Fruit fly (Drosophila melanogaster): Measurements from ENCODE around the gene CG4259.
A peak's percentile ranks its signal among the peaks of the same experiment; 100 is the strongest.

CG4259 gene

dm6 chr2L:2166958-2167707, 38.1 kb upstream of the CG4259 start:
- no peak for TF ChIP-seq CG8478 (optimal IDR thresholded peaks at IDR 0.05)
- no peak for TF ChIP-seq CTCF (optimal IDR thresholded peaks at IDR 0.05)

- TF ChIP-seq CG8478 (optimal IDR thresholded peaks at IDR 0.05) (no peak), CTCF (optimal IDR thresholded peaks at IDR 0.05) (no peak)
These were observed 36.8 kb upstream of the CG4259 start for dm6 chr2L:2165864-2166263.

- TF ChIP-seq CG8478 (optimal IDR thresholded peaks at IDR 0.05), result no peak
- TF ChIP-seq CTCF (optimal IDR thresholded peaks at IDR 0.05), result no peak
These were observed 36.2 kb upstream of the CG4259 start for dm6 chr2L:2165238-2165577.

dm6 chr2L:2164520-2165237, 35.6 kb upstream of the CG4259 start:
- TF ChIP-seq CG8478 (optimal IDR thresholded peaks at IDR 0.05) (no peak), CTCF (optimal IDR thresholded peaks at IDR 0.05) (no peak)

- TF ChIP-seq CTCF (optimal IDR thresholded peaks at IDR 0.05) (no peak), CG8478 (optimal IDR thresholded peaks at IDR 0.05) (no peak)
These were observed 34.5 kb upstream of the CG4259 start for dm6 chr2L:2163568-2163953.

dm6 chr2L:2162729-2163567, 33.9 kb upstream of the CG4259 start:
- TF ChIP-seq CG8478 (optimal IDR thresholded peaks at IDR 0.05) (no peak), CTCF (optimal IDR thresholded peaks at IDR 0.05) (no peak)

dm6 chr2L:2162281-2162680, 33.2 kb upstream of the CG4259 start:
- TF ChIP-seq CTCF (optimal IDR thresholded peaks at IDR 0.05) (no peak), CG8478 (optimal IDR thresholded peaks at IDR 0.05) (no peak)

dm6 chr2L:2161244-2162243, 32.5 kb upstream of the CG4259 start:
- TF ChIP-seq CTCF (optimal IDR thresholded peaks at IDR 0.05) (no peak), CG8478 (optimal IDR thresholded peaks at IDR 0.05) (no peak)

dm6 chr2L:2155453-2155852, 26.4 kb upstream of the CG4259 start, which contains the start of gene CG15382:
CG15382 (plus strand) TSS chr2L:2155753.
- TF ChIP-seq CTCF (optimal IDR thresholded peaks at IDR 0.05) (no peak), CG8478 (optimal IDR thresholded peaks at IDR 0.05) (no peak)

- TF ChIP-seq CG8478 (optimal IDR thresholded peaks at IDR 0.05), result no peak
- TF ChIP-seq CTCF (optimal IDR thresholded peaks at IDR 0.05), result peak in 1 of 2 experiments; percentile 19
These were observed 22.7 kb upstream of the CG4259 start, which contains the start of gene AIF for dm6 chr2L:2151544-2152290. AIF (plus strand) TSS chr2L:2151754.

- TF ChIP-seq CTCF (optimal IDR thresholded peaks at IDR 0.05), result no peak
- TF ChIP-seq CG8478 (optimal IDR thresholded peaks at IDR 0.05), result no peak
These were observed 18.2 kb upstream of the CG4259 start, which contains the start of the genes CG11723 and Tbcd for dm6 chr2L:2147208-2147607. CG11723 (minus strand) TSS chr2L:2147275. Tbcd (plus strand) TSS chr2L:2147518.

- TF ChIP-seq CG8478 (optimal IDR thresholded peaks at IDR 0.05), result no peak
- no peak for TF ChIP-seq CTCF (optimal IDR thresholded peaks at IDR 0.05)
These were observed 16.0 kb upstream of the CG4259 start, which contains the start of gene tho2 for dm6 chr2L:2144725-2145656. tho2 (minus strand) TSS chr2L:2145187.

Measured in S2 (cell line).